Worm (Caenorhabditis elegans): ENCODE results near the gene ZK354.9.

ce11 chrIV:5326144-5326543 lies 18.2 kb upstream of the ZK354.9 start, which contains the start of gene Y4C6B.4:
- TF ChIP-seq C08G9.2 (tag; optimal IDR thresholded peaks at IDR 0.05) (no peak), ceh-45 (GFP tag; IDR thresholded peaks at IDR 0.05) (no peak), ceh-31 (tag; optimal IDR thresholded peaks at IDR 0.05) (no peak), ceh-6 (GFP tag; optimal IDR thresholded peaks at IDR 0.05) (no peak), nhr-11 (tag; optimal IDR thresholded peaks at IDR 0.05) (no peak), pha-4 (tag; optimal IDR thresholded peaks at IDR 0.05) (no peak), madf-2 (tag; optimal IDR thresholded peaks at IDR 0.05) (no peak), odd-2 (tag; optimal IDR thresholded peaks at IDR 0.05) (no peak), ama-1 (optimal IDR thresholded peaks at IDR 0.05) (no peak), ttx-3 (tag; optimal IDR thresholded peaks at IDR 0.05) (no peak), npax-4 (tag; optimal IDR thresholded peaks at IDR 0.05) (no peak), hlh-15 (tag; optimal IDR thresholded peaks at IDR 0.05) (no peak), sox-2 (GFP tag; IDR thresholded peaks at IDR 0.05) (no peak)
